Fruit fly (Drosophila melanogaster) whole organism, embryonic: ENCODE results near the gene CG5188.

Experiments used
- Abd-B ChIP-seq: fragments of 200-800 bp; sonication (Bioruptor generic); optimal IDR thresholded peaks from 2 replicates; lab custom pipeline; 2018; ENCODE audit warnings: missing biosample characterization, mild to moderate bottlenecking, missing genetic modification characterization, moderate library complexity
- CG1024 ChIP-seq: fragments of 200-800 bp; sonication (Bioruptor generic); IDR thresholded peaks from 2 replicates; pipeline ENCODE4 v1.3.6; 2022; ENCODE audit warnings: missing biosample characterization, missing genetic modification characterization
- CG12155 ChIP-seq: fragments of 200-800 bp; sonication (Bioruptor generic); optimal IDR thresholded peaks from 3 replicates; lab custom pipeline; 2016; ENCODE audit warnings: missing biosample characterization, missing genetic modification characterization
- CG12236 ChIP-seq: fragments of 200-800 bp; sonication (Bioruptor generic); optimal IDR thresholded peaks from 2 replicates; lab custom pipeline; 2016; ENCODE audit warnings: missing biosample characterization, missing genetic modification characterization
- CG12942 ChIP-seq: fragments of 200-800 bp; sonication (Bioruptor generic); optimal IDR thresholded peaks from 3 replicates; lab custom pipeline; 2016; ENCODE audit warnings: missing biosample characterization, missing genetic modification characterization
- CG14860 ChIP-seq: fragments of 200-800 bp; sonication (Bioruptor generic); IDR thresholded peaks from 3 replicates; pipeline ENCODE4 v1.3.6; 2022; ENCODE audit warnings: missing biosample characterization, missing genetic modification characterization; ENCODE audit not compliant: partially characterized antibody
- CG15269 ChIP-seq: fragments of 200-800 bp; sonication (Bioruptor generic); optimal IDR thresholded peaks from 2 replicates; lab custom pipeline; 2018; ENCODE audit warnings: missing biosample characterization, mild to moderate bottlenecking, missing genetic modification characterization, moderate library complexity
- CG15479 ChIP-seq: fragments of 200-800 bp; sonication (Bioruptor generic); optimal IDR thresholded peaks from 3 replicates; lab custom pipeline; 2019; ENCODE audit warnings: missing biosample characterization, mild to moderate bottlenecking, missing genetic modification characterization, moderate library complexity
- CG17912 ChIP-seq: fragments of 200-800 bp; sonication (Bioruptor generic); optimal IDR thresholded peaks from 2 replicates; lab custom pipeline; 2018; ENCODE audit warnings: missing biosample characterization, mild to moderate bottlenecking, missing genetic modification characterization
- CG2120 ChIP-seq: fragments of 200-800 bp; sonication (Bioruptor generic); optimal IDR thresholded peaks from 3 replicates; lab custom pipeline; 2016; ENCODE audit warnings: missing biosample characterization, missing genetic modification characterization
- CG7271 ChIP-seq: fragments of 200-800 bp; sonication (Bioruptor generic); optimal IDR thresholded peaks from 2 replicates; lab custom pipeline; 2018; ENCODE audit warnings: missing biosample characterization, mild to moderate bottlenecking, missing genetic modification characterization, moderate library complexity
- CG7745 ChIP-seq: fragments of 200-800 bp; sonication (Bioruptor generic); optimal IDR thresholded peaks from 2 replicates; lab custom pipeline; 2018; ENCODE audit warnings: missing biosample characterization, mild to moderate bottlenecking, missing genetic modification characterization, moderate library complexity
- CG7786 ChIP-seq: fragments of 200-800 bp; sonication (Bioruptor generic); optimal IDR thresholded peaks from 2 replicates; lab custom pipeline; 2016; ENCODE audit warnings: missing biosample characterization, missing genetic modification characterization
- CG7928 ChIP-seq: fragments of 200-800 bp; sonication (Bioruptor generic); optimal IDR thresholded peaks from 2 replicates; lab custom pipeline; 2017; ENCODE audit warnings: missing biosample characterization, mild to moderate bottlenecking, missing genetic modification characterization
- CG8359 ChIP-seq: fragments of 200-800 bp; sonication (Bioruptor generic); optimal IDR thresholded peaks from 2 replicates; lab custom pipeline; 2017; ENCODE audit warnings: missing biosample characterization, mild to moderate bottlenecking, missing genetic modification characterization, borderline replicate concordance
- CG8765 ChIP-seq: fragments of 200-800 bp; sonication (Bioruptor generic); IDR thresholded peaks from 2 replicates; pipeline ENCODE4 v1.3.6; 2022; ENCODE audit warnings: missing biosample characterization, missing genetic modification characterization
- CG9817 ChIP-seq: fragments of 200-800 bp; sonication (Bioruptor generic); optimal IDR thresholded peaks from 2 replicates; lab custom pipeline; 2018; ENCODE audit warnings: missing biosample characterization, mild to moderate bottlenecking, missing genetic modification characterization, moderate library complexity
- D ChIP-seq, 2 experiments: fragments of 200-800 bp in 1 of 2; fragments of >200 bp in 1 of 2; sonication (Bioruptor generic) in 1 of 2; optimal IDR thresholded peaks; 2 replicates in 1 of 2; 3 replicates in 1 of 2; lab custom pipeline; 2017; ENCODE audit warnings: mild to moderate bottlenecking in 1 of 2, missing biosample characterization in 1 of 2, missing genetic modification characterization in 1 of 2, missing genetic modification reagents in 1 of 2
- Dref ChIP-seq: fragments of 200-800 bp; sonication (Bioruptor generic); IDR thresholded peaks from 2 replicates; pipeline ENCODE4 v1.3.6; 2022; ENCODE audit warnings: missing biosample characterization, missing genetic modification characterization
- Drgx ChIP-seq: fragments of 200-800 bp; sonication (Bioruptor generic); IDR thresholded peaks from 2 replicates; pipeline ENCODE4 v1.3.6; 2022; ENCODE audit warnings: missing biosample characterization, missing genetic modification characterization
- Eip74EF ChIP-seq, 2 experiments: fragments of 200-800 bp in 1 of 2; fragments of >200 bp in 1 of 2; sonication (Bioruptor generic) in 1 of 2; optimal IDR thresholded peaks; 2 replicates each; lab custom pipeline; 2017 to 2019; ENCODE audit warnings: missing biosample characterization in 2 of 2, missing genetic modification characterization in 2 of 2, mild to moderate bottlenecking in 1 of 2, moderate library complexity in 1 of 2
- Hand ChIP-seq: fragments of 200-800 bp; sonication (Bioruptor generic); optimal IDR thresholded peaks from 2 replicates; lab custom pipeline; 2017; ENCODE audit warnings: mild to moderate bottlenecking, missing biosample characterization, missing genetic modification reagents, missing genetic modification characterization
- Hmx ChIP-seq: fragments of 200-800 bp; sonication (Bioruptor generic); optimal IDR thresholded peaks from 2 replicates; lab custom pipeline; 2016; ENCODE audit warnings: missing biosample characterization, missing genetic modification characterization
- Hsf ChIP-seq: fragments of 200-800 bp; sonication (Bioruptor generic); optimal IDR thresholded peaks from 3 replicates; lab custom pipeline; 2016; ENCODE audit warnings: missing biosample characterization, missing genetic modification characterization
- Sry-β ChIP-seq: fragments of 200-800 bp; sonication (Bioruptor generic); optimal IDR thresholded peaks from 2 replicates; lab custom pipeline; 2018; ENCODE audit warnings: missing biosample characterization, mild to moderate bottlenecking, missing genetic modification characterization, moderate library complexity
- YL-1 ChIP-seq: fragments of 200-800 bp; sonication (Bioruptor generic); optimal IDR thresholded peaks from 3 replicates; lab custom pipeline; 2017; ENCODE audit warnings: missing biosample characterization, mild to moderate bottlenecking, missing genetic modification characterization
- ara ChIP-seq: fragments of 200-800 bp; sonication (Bioruptor generic); IDR thresholded peaks from 2 replicates; pipeline ENCODE4 v1.3.6; 2022; ENCODE audit warnings: missing biosample characterization, missing genetic modification characterization
- bbx ChIP-seq: fragments of 200-800 bp; sonication (Bioruptor generic); IDR thresholded peaks from 2 replicates; pipeline ENCODE4 v1.3.6; 2022; ENCODE audit warnings: missing biosample characterization, missing genetic modification characterization; ENCODE audit not compliant: partially characterized antibody
- cato ChIP-seq: fragments of 200-800 bp; sonication (Bioruptor generic); optimal IDR thresholded peaks from 2 replicates; lab custom pipeline; 2016; ENCODE audit warnings: missing biosample characterization, missing genetic modification characterization, borderline replicate concordance
- chm ChIP-seq: fragments of 200-800 bp; sonication (Bioruptor generic); IDR thresholded peaks from 2 replicates; pipeline ENCODE4 v1.3.6; 2022; ENCODE audit warnings: missing biosample characterization, missing genetic modification characterization
- dati ChIP-seq: fragments of 200-800 bp; sonication (Bioruptor generic); IDR thresholded peaks from 2 replicates; pipeline ENCODE4 v1.3.6; 2022; ENCODE audit warnings: missing biosample characterization, missing genetic modification characterization
- dmrt99B ChIP-seq: fragments of 200-800 bp; sonication (Bioruptor generic); optimal IDR thresholded peaks from 2 replicates; lab custom pipeline; 2018; ENCODE audit warnings: missing biosample characterization, mild to moderate bottlenecking, missing genetic modification characterization, moderate library complexity
- ewg ChIP-seq: fragments of 200-800 bp; sonication (Bioruptor generic); optimal IDR thresholded peaks from 3 replicates; lab custom pipeline; 2017; ENCODE audit warnings: mild to moderate bottlenecking, missing biosample characterization, missing genetic modification reagents, missing genetic modification characterization
- pfk ChIP-seq: fragments of 200-800 bp; sonication (Bioruptor generic); optimal IDR thresholded peaks from 2 replicates; lab custom pipeline; 2018; ENCODE audit warnings: missing biosample characterization, mild to moderate bottlenecking, missing genetic modification characterization, moderate library complexity
- prd ChIP-seq, 3 experiments: fragments of >200 bp in 2 of 3; fragments of 200-800 bp in 1 of 3; sonication (Bioruptor generic) in 1 of 3; optimal IDR thresholded peaks in 2 of 3; IDR thresholded peaks in 1 of 3; 2 replicates in 2 of 3; 3 replicates in 1 of 3; pipeline versions ENCODE4 v1.3.6 to Lab custom; 2017 to 2022; ENCODE audit warnings: missing biosample characterization in 1 of 3, missing genetic modification characterization in 1 of 3
- sens-2 ChIP-seq: fragments of 200-800 bp; sonication (Bioruptor generic); IDR thresholded peaks from 2 replicates; pipeline ENCODE4 v1.3.6; 2022; ENCODE audit warnings: missing biosample characterization, missing genetic modification characterization
- seq ChIP-seq: fragments of 200-800 bp; sonication (Bioruptor generic); IDR thresholded peaks from 2 replicates; pipeline ENCODE4 v1.3.6; 2022; ENCODE audit warnings: missing biosample characterization, missing genetic modification characterization
- sisA ChIP-seq: fragments of 200-800 bp; sonication (Bioruptor generic); IDR thresholded peaks from 2 replicates; pipeline ENCODE4 v1.3.6; 2022; ENCODE audit warnings: missing biosample characterization, missing genetic modification characterization
- sna ChIP-seq: fragments of 200-800 bp; sonication (Bioruptor generic); IDR thresholded peaks from 2 replicates; pipeline ENCODE4 v1.3.6; 2022; ENCODE audit warnings: missing biosample characterization, missing genetic modification characterization; ENCODE audit not compliant: partially characterized antibody
- tna ChIP-seq: fragments of 200-800 bp; sonication (Bioruptor generic); IDR thresholded peaks from 2 replicates; pipeline ENCODE4 v1.3.6; 2022; ENCODE audit warnings: missing biosample characterization, missing genetic modification characterization; ENCODE audit not compliant: partially characterized antibody
- tx ChIP-seq: fragments of 200-800 bp; sonication (Bioruptor generic); optimal IDR thresholded peaks from 2 replicates; lab custom pipeline; 2016; ENCODE audit warnings: missing biosample characterization, missing genetic modification characterization

Gene CG5188

DNA sequence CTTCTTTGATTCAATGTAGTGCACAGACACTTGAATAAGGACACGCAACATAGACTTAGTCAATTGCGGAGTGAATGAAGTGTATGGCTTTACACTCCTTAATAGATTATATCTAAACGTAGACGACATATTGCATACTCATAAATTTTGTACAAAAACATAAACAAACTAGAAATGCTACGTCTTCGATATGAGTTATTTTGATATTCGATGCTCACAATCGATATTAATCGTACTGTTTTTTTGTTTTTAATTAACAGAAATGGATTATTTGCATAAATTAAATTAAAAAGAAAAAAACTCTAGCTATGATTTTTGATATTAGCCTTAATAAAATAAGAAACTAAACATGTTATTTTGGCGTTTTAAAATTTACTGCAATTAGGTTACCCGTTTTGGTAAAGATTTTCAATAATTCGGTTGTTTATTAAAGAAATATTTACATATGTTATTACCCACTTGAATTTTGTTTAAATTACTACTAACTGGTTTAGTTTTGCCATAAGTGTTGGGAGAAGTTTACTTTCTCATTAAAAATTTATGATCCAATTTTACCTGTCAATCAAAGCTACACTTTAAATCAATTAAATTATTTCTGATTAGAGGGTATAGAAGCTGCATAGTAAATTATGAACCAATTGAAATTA is 23.5 kb upstream of the CG5188 start, which contains the start of the genes CG17768, LSm-4 and Ir31a (continued):
- TF ChIP-seq Hand (GFP tag; lab: Kevin White, UChicago) (no peak), CG8359 (GFP tag; lab: Kevin White, UChicago) (no peak), dati (GFP tag; lab: Robert Waterston, UW) (no peak), Abd-B (GFP tag; lab: Kevin White, UChicago) (no peak), sens-2 (no peak), CG12236 (no peak), CG14860 (peak; percentile 68), CG17912 (GFP tag; lab: Kevin White, UChicago) (no peak), prd (optimal IDR thresholded peaks at IDR 0.05; lab: Kevin White, UChicago) (no peak), prd (GFP tag; IDR thresholded peaks at IDR 0.05; lab: Robert Waterston, UW) (no peak), CG7928 (no peak), YL-1 (no peak), CG1024 (GFP tag; lab: Robert Waterston, UW) (no peak), CG12155 (GFP tag; lab: Kevin White, UChicago) (no peak), D (optimal IDR thresholded peaks at IDR 0.05; lab: Kevin White, UChicago) (no peak), D (GFP tag; optimal IDR thresholded peaks at IDR 0.05; lab: Kevin White, UChicago) (no peak), Sry-β (GFP tag; lab: Kevin White, UChicago) (no peak), dmrt99B (tag; lab: Kevin White, UChicago) (no peak), pfk (GFP tag; lab: Kevin White, UChicago) (no peak), sisA (GFP tag; lab: Robert Waterston, UW) (no peak), Hmx (GFP tag; lab: Kevin White, UChicago) (no peak), chm (GFP tag; lab: Robert Waterston, UW) (no peak), Eip74EF (GFP tag; optimal IDR thresholded peaks at IDR 0.05; lab: Kevin White, UChicago) (no peak), Dref (peak; percentile 66), seq (GFP tag; lab: Robert Waterston, UW) (no peak), Drgx (GFP tag; lab: Robert Waterston, UW) (no peak), CG15269 (tag; lab: Kevin White, UChicago) (no peak), CG2120 (GFP tag; lab: Kevin White, UChicago) (no peak), CG15479 (GFP tag; lab: Kevin White, UChicago) (no peak), CG9817 (tag; lab: Kevin White, UChicago) (no peak), CG7745 (tag; lab: Kevin White, UChicago) (no peak), tx (GFP tag; lab: Kevin White, UChicago) (no peak), sna (peak; percentile 66; the same call in 1 of the 2 replicates), ewg (no peak), Hsf (GFP tag; lab: Kevin White, UChicago) (no peak), CG7786 (GFP tag; lab: Kevin White, UChicago) (no peak), CG8765 (GFP tag; lab: Robert Waterston, UW) (no peak), tna (GFP tag; lab: Robert Waterston, UW) (peak; percentile 45; the same call in 1 of the 2 replicates), bbx (GFP tag; lab: Robert Waterston, UW) (peak; percentile 82), cato (GFP tag; lab: Kevin White, UChicago) (no peak), CG12942 (GFP tag; lab: Kevin White, UChicago) (no peak), ara (no peak), CG7271 (no peak)
